Worm (Caenorhabditis elegans): ENCODE measurements around the gene fmi-1.
A peak's percentile ranks its signal among the peaks of the same experiment; 100 is the strongest.

Gene fmi-1

ce11 chrV:13003378-13003777 is 15.5 kb upstream of the fmi-1 start (continued):
- TF ChIP-seq B0035.1 (tag; optimal IDR thresholded peaks at IDR 0.05) = peak; percentile 17
- peak; percentile 29; the same call in 1 of the 2 replicates for TF ChIP-seq Y53G8AR.9 (GFP tag; conservative IDR thresholded peaks at IDR 0.05)
- TF ChIP-seq repo-1 (tag; optimal IDR thresholded peaks at IDR 0.05) = peak; percentile 86
- peak; percentile 2 for TF ChIP-seq hlh-12 (tag; optimal IDR thresholded peaks at IDR 0.05)
- TF ChIP-seq mel-28 (tag; optimal IDR thresholded peaks at IDR 0.05; ENCODE audit: borderline replicate concordance) = peak; percentile 22
- TF ChIP-seq mcd-1 (GFP tag; IDR thresholded peaks at IDR 0.05) = peak; percentile 59
- peak; percentile 83; the same call in 1 of the 2 replicates for TF ChIP-seq cebp-2 (GFP tag; IDR thresholded peaks at IDR 0.05)
- no peak for TF ChIP-seq B0019.2 (GFP tag; conservative IDR thresholded peaks at IDR 0.05)
- peak; percentile 76 for TF ChIP-seq F23B12.7 (tag; optimal IDR thresholded peaks at IDR 0.05; ENCODE audit: insufficient read depth)
- peak; percentile 0 for TF ChIP-seq nhr-179 (tag; optimal IDR thresholded peaks at IDR 0.05)
- peak; percentile 76 for TF ChIP-seq nhr-90 (tag; optimal IDR thresholded peaks at IDR 0.05)
- peak; percentile 68 for TF ChIP-seq ceh-100 (GFP tag; IDR thresholded peaks at IDR 0.05)
- peak; percentile 62 for TF ChIP-seq mxl-1 (tag; optimal IDR thresholded peaks at IDR 0.05)
- peak; percentile 38 for TF ChIP-seq F57A8.1 (GFP tag; optimal IDR thresholded peaks at IDR 0.05)
- TF ChIP-seq F33H1.4 (GFP tag; IDR thresholded peaks at IDR 0.05) = no peak
- TF ChIP-seq lin-35 (GFP tag; optimal IDR thresholded peaks at IDR 0.05) = peak in 1 of 3 experiments; percentile 56
- peak; percentile 37 for TF ChIP-seq B0336.3 (GFP tag; IDR thresholded peaks at IDR 0.05)
- TF ChIP-seq F55B11.4 (tag; optimal IDR thresholded peaks at IDR 0.05; ENCODE audit: borderline replicate concordance, insufficient read depth) = no peak
- TF ChIP-seq ceh-40 (GFP tag; IDR thresholded peaks at IDR 0.05) = peak; percentile 18; the same call in 1 of the 2 replicates
- peak; percentile 27 for TF ChIP-seq unc-130 (GFP tag; optimal IDR thresholded peaks at IDR 0.05)
- TF ChIP-seq let-607 (tag; optimal IDR thresholded peaks at IDR 0.05) = peak; percentile 10 to 55
- no peak for TF ChIP-seq ccch-3 (GFP tag; optimal IDR thresholded peaks at IDR 0.05)
- TF ChIP-seq pha-4 (tag; optimal IDR thresholded peaks at IDR 0.05) = no peak
- TF ChIP-seq Y53F4B.3 (GFP tag; IDR thresholded peaks at IDR 0.05) = no peak
- no peak for TF ChIP-seq nhr-27 (tag; optimal IDR thresholded peaks at IDR 0.05)
- no peak for TF ChIP-seq tlf-1 (GFP tag; optimal IDR thresholded peaks at IDR 0.05)
- no peak for TF ChIP-seq lag-1 (GFP tag; IDR thresholded peaks at IDR 0.05)
- TF ChIP-seq let-526 (GFP tag; IDR thresholded peaks at IDR 0.05) = 0 out of 2 replicates have a peak, but pooled peaks have one; percentile 44
- TF ChIP-seq snpc-1.1 (tag; optimal IDR thresholded peaks at IDR 0.05; ENCODE audit: insufficient read depth) = no peak
- TF ChIP-seq ztf-28 (GFP tag; IDR thresholded peaks at IDR 0.05) = no peak
- TF ChIP-seq bed-2 (GFP tag; IDR thresholded peaks at IDR 0.05) = no peak
- TF ChIP-seq T26A5.8 (tag; optimal IDR thresholded peaks at IDR 0.05) = no peak
- TF ChIP-seq madf-8 (GFP tag; conservative IDR thresholded peaks at IDR 0.05) = no peak
- TF ChIP-seq nhr-120 (GFP tag; IDR thresholded peaks at IDR 0.05) = no peak
- TF ChIP-seq ZK185.1 (tag; optimal IDR thresholded peaks at IDR 0.05; ENCODE audit: poor library complexity, severe bottlenecking) = peak; percentile 80
- TF ChIP-seq aptf-3 (GFP tag; IDR thresholded peaks at IDR 0.05) = 0 out of 2 replicates have a peak, but pooled peaks have one; percentile 13
- TF ChIP-seq gei-17 (GFP tag; optimal IDR thresholded peaks at IDR 0.05) = no peak
- peak; percentile 39 for TF ChIP-seq him-1 (tag; optimal IDR thresholded peaks at IDR 0.05)
- TF ChIP-seq ekl-4 (GFP tag; IDR thresholded peaks at IDR 0.05) = peak; percentile 58; the same call in 1 of the 2 replicates
- no peak; the same call in 1 of the 2 replicates for TF ChIP-seq hmg-20 (GFP tag; IDR thresholded peaks at IDR 0.05)
- peak; percentile 39; the same call in 1 of the 2 replicates for TF ChIP-seq Y56A3A.18 (GFP tag; IDR thresholded peaks at IDR 0.05)
- TF ChIP-seq Y79H2A.3 (GFP tag; conservative IDR thresholded peaks at IDR 0.05) = no peak
- TF ChIP-seq bed-1 (GFP tag; IDR thresholded peaks at IDR 0.05) = no peak
- peak; percentile 37 for TF ChIP-seq ceh-27 (GFP tag; optimal IDR thresholded peaks at IDR 0.05)
- no peak for TF ChIP-seq Y67H2A.10 (GFP tag; conservative IDR thresholded peaks at IDR 0.05)
- no peak for TF ChIP-seq F22D6.2 (tag; optimal IDR thresholded peaks at IDR 0.05)
- peak; percentile 46 for TF ChIP-seq somi-1 (GFP tag; optimal IDR thresholded peaks at IDR 0.05)
- TF ChIP-seq chd-7 (tag; optimal IDR thresholded peaks at IDR 0.05) = peak; percentile 79
